Worm (Caenorhabditis elegans): ENCODE measurements around the gene srx-73.

srx-73 gene

DNA sequence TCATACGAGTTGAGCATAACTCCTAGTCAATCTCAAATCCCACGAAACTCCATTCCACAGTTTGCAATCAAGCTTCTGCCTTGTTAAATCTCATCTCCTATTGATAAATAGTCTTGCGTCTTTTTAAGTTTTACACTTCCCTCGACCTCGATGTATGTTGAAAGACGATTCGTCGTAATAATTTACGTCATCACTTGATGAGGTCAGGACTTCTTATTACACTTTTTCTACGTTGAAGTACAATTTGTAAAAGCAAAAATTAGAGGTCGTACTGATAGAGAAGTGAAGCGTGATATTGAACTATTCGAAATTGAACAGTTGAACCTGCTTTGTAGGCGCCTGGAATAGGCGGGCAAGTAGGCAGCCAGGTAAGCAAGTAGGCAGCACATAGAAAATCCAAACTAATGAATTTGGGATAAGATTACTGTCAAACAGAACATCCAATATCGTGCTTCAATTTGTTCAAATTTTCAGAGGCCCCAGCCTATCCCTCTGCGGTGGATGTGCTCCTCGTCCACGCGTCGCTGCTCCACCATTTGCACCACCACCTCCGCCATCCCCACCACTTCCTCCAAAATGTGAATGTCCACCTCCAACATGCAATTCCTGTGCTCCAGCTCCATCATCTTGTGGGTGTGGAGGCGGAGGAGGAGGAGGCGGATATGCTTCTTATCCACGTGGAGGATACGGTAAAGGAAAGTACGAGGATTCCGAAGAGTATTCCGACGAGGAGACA lies 15.7 kb downstream of the srx-73 start:
- TF ChIP-seq gmeb-1 (tag; optimal IDR thresholded peaks at IDR 0.05) (no peak), nhr-77 (tag; optimal IDR thresholded peaks at IDR 0.05) (no peak), mdl-1 (tag; optimal IDR thresholded peaks at IDR 0.05) (no peak), nhr-6 (tag; optimal IDR thresholded peaks at IDR 0.05) (no peak), nhr-237 (tag; optimal IDR thresholded peaks at IDR 0.05) (no peak), egl-27 (tag; optimal IDR thresholded peaks at IDR 0.05) (no peak)

DNA sequence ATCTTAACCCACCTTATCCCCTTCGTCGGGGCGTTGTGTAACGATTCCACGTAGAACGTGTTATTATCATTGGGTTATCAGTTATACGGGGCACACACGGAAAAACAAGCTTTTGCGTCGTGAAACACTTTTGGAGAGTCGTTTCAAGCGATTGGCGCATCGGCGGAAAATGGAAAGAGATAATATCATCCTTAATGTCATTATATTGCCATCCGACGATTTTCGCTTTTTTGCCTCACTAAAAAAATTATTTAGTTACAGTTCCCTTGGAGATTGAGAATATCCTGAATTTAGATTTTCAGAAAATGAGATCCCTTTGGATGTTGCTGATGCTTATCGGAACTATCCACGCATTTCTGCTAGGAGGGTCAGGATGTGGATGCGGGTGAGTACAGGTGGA lies 17.0 kb downstream of the srx-73 start, which contains the start of gene F41F3.8:
TSS of gene F41F3.8 (plus strand) at position 301 of the 400 bp plus-strand sequence.
- no peak for TF ChIP-seq lin-39 (tag; optimal IDR thresholded peaks at IDR 0.05)
- no peak for TF ChIP-seq ztf-11 (tag; optimal IDR thresholded peaks at IDR 0.05)
- no peak for TF ChIP-seq mab-5 (tag; optimal IDR thresholded peaks at IDR 0.05)
- no peak for TF ChIP-seq ztf-4 (tag; optimal IDR thresholded peaks at IDR 0.05)
- no peak for TF ChIP-seq dmd-4 (tag; optimal IDR thresholded peaks at IDR 0.05)
- TF ChIP-seq nhr-11 (tag; optimal IDR thresholded peaks at IDR 0.05), result no peak
- no peak for TF ChIP-seq lin-11 (tag; optimal IDR thresholded peaks at IDR 0.05)
- TF ChIP-seq ama-1 (optimal IDR thresholded peaks at IDR 0.05), result no peak

- TF ChIP-seq ZK546.5 (tag; optimal IDR thresholded peaks at IDR 0.05) (no peak), nhr-237 (tag; optimal IDR thresholded peaks at IDR 0.05) (no peak), ztf-1 (GFP tag; conservative IDR thresholded peaks at IDR 0.05) (no peak), blmp-1 (tag; optimal IDR thresholded peaks at IDR 0.05; ENCODE audit: insufficient read depth) (no peak), mab-5 (tag; optimal IDR thresholded peaks at IDR 0.05) (no peak), egl-27 (tag; optimal IDR thresholded peaks at IDR 0.05) (no peak), ztf-11 (tag; optimal IDR thresholded peaks at IDR 0.05) (no peak), unc-39 (tag; optimal IDR thresholded peaks at IDR 0.05) (no peak), F13H6.1 (tag; optimal IDR thresholded peaks at IDR 0.05) (peak; percentile 29), unc-62 (GFP tag; optimal IDR thresholded peaks at IDR 0.05) (no peak), sma-9 (GFP tag; optimal IDR thresholded peaks at IDR 0.05) (no peak), sma-9 (tag; optimal IDR thresholded peaks at IDR 0.05) (no peak), lsy-2 (tag; optimal IDR thresholded peaks at IDR 0.05) (no peak), Y55F3AM.14 (GFP tag; optimal IDR thresholded peaks at IDR 0.05) (peak; percentile 80), nhr-129 (tag; optimal IDR thresholded peaks at IDR 0.05) (no peak), elt-1 (tag; optimal IDR thresholded peaks at IDR 0.05) (no peak), ztf-4 (tag; optimal IDR thresholded peaks at IDR 0.05) (no peak), C34F6.9 (tag; optimal IDR thresholded peaks at IDR 0.05) (no peak), aly-2 (tag; optimal IDR thresholded peaks at IDR 0.05) (no peak), nhr-77 (tag; optimal IDR thresholded peaks at IDR 0.05) (no peak), ama-1 (optimal IDR thresholded peaks at IDR 0.05) (peak; percentile 74), nhr-25 (tag; optimal IDR thresholded peaks at IDR 0.05) (no peak), mdl-1 (tag; optimal IDR thresholded peaks at IDR 0.05) (no peak), elt-3 (tag; optimal IDR thresholded peaks at IDR 0.05) (no peak), sem-4 (tag; optimal IDR thresholded peaks at IDR 0.05) (no peak), crh-2 (tag; optimal IDR thresholded peaks at IDR 0.05) (no peak)
These were observed 17.7 kb downstream of the srx-73 start, which contains the start of gene F41F3.3 for ce11 chrV:4647857-4648256. Gene F41F3.3, minus strand, starts transcription at chrV:4648239.

ce11 chrV:4647279-4647819 lies 18.2 kb downstream of the srx-73 start:
- TF ChIP-seq ZK546.5 (tag; optimal IDR thresholded peaks at IDR 0.05) (no peak), nhr-25 (tag; optimal IDR thresholded peaks at IDR 0.05) (peak; percentile 63), unc-62 (GFP tag; optimal IDR thresholded peaks at IDR 0.05) (no peak), egl-27 (tag; optimal IDR thresholded peaks at IDR 0.05) (no peak), lin-13 (GFP tag; optimal IDR thresholded peaks at IDR 0.05) (no peak), nhr-77 (tag; optimal IDR thresholded peaks at IDR 0.05) (no peak), sma-9 (GFP tag; optimal IDR thresholded peaks at IDR 0.05) (no peak), sma-9 (tag; optimal IDR thresholded peaks at IDR 0.05) (no peak), crh-2 (tag; optimal IDR thresholded peaks at IDR 0.05) (no peak), snpc-4 (tag; optimal IDR thresholded peaks at IDR 0.05) (no peak), peb-1 (tag; optimal IDR thresholded peaks at IDR 0.05) (no peak), ama-1 (optimal IDR thresholded peaks at IDR 0.05) (peak; percentile 79), gmeb-1 (tag; optimal IDR thresholded peaks at IDR 0.05) (no peak), R02D3.7 (tag; optimal IDR thresholded peaks at IDR 0.05) (no peak), Y55F3AM.14 (GFP tag; optimal IDR thresholded peaks at IDR 0.05) (peak; percentile 47), fos-1 (tag; optimal IDR thresholded peaks at IDR 0.05) (no peak), ceh-16 (tag; optimal IDR thresholded peaks at IDR 0.05) (no peak), blmp-1 (tag; optimal IDR thresholded peaks at IDR 0.05; ENCODE audit: insufficient read depth) (no peak), lsy-2 (tag; optimal IDR thresholded peaks at IDR 0.05) (no peak), nhr-11 (tag; optimal IDR thresholded peaks at IDR 0.05) (peak; percentile 17), mdl-1 (tag; optimal IDR thresholded peaks at IDR 0.05) (no peak), sma-3 (GFP tag; optimal IDR thresholded peaks at IDR 0.05) (no peak), nhr-129 (tag; optimal IDR thresholded peaks at IDR 0.05) (no peak), F13H6.1 (tag; optimal IDR thresholded peaks at IDR 0.05) (no peak), nhr-21 (tag; optimal IDR thresholded peaks at IDR 0.05) (peak; percentile 19), nhr-12 (tag; optimal IDR thresholded peaks at IDR 0.05) (no peak), aly-2 (tag; optimal IDR thresholded peaks at IDR 0.05) (no peak), nhr-10 (tag; optimal IDR thresholded peaks at IDR 0.05) (no peak), ztf-11 (tag; optimal IDR thresholded peaks at IDR 0.05) (no peak), unc-55 (GFP tag; optimal IDR thresholded peaks at IDR 0.05) (no peak), mbf-1 (tag; optimal IDR thresholded peaks at IDR 0.05) (no peak), elt-1 (tag; optimal IDR thresholded peaks at IDR 0.05) (no peak)
